Fruit fly (Drosophila melanogaster): ENCODE results near the gene CG2003.

- TF ChIP-seq CTCF (optimal IDR thresholded peaks at IDR 0.05) (no peak), CG8478 (optimal IDR thresholded peaks at IDR 0.05) (no peak)
These were observed 8.5 kb upstream of the CG2003 start for dm6 chr3R:31969440-31969839.

Measured in S2 (cell line).